Fruit fly (Drosophila melanogaster): ENCODE results near the gene CaMKI.

DNA sequence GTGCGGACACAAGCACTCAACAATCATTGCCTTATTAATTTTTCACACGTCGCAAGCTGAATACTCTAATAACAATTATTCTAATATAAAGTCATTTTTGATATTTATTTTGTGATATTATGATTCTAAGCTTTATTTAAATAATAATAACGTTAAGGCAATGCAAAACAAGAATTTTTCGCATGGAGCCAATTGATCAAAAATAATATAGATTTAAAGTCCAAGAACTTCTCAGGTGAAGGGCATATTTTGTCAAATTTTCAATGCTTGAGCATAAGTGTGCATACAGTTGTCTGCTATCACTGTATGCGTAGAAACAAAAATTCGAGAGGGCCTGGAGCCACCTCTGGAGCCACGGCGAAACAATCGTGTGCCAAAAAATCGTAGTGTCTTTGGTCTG lies 10.9 kb upstream of the CaMKI start:
- TF ChIP-seq h (optimal IDR thresholded peaks at IDR 0.05) = no peak
- TF ChIP-seq psq (optimal IDR thresholded peaks at IDR 0.05) = no peak

All from Kc167 (cell line).